Worm (Caenorhabditis elegans) whole organism, late embryonic: Measurements from ENCODE around the gene B0252.11.

Experiments
- C08G9.2 ChIP-seq: sonication (generic microtip); optimal IDR thresholded peaks from 2 replicates; lab custom pipeline; 2016; ENCODE audit warnings: mild to moderate bottlenecking, missing genetic modification characterization, moderate library complexity, missing compliant biosample characterization
- C38D4.7 ChIP-seq: fragments of 200-800 bp; sonication (Bioruptor generic); optimal IDR thresholded peaks from 2 replicates; lab custom pipeline; 2018; ENCODE audit warnings: mild to moderate bottlenecking, missing genetic modification characterization, moderate library complexity, missing compliant biosample characterization
- F13H6.1 ChIP-seq: sonication (generic microtip); optimal IDR thresholded peaks from 2 replicates; lab custom pipeline; 2016; ENCODE audit warnings: missing genetic modification characterization, missing compliant biosample characterization
- K09A11.1 ChIP-seq: sonication (generic microtip); optimal IDR thresholded peaks from 2 replicates; lab custom pipeline; 2017; ENCODE audit warnings: antibody characterized with exemption, mild to moderate bottlenecking, missing genetic modification characterization, missing compliant biosample characterization; ENCODE audit not compliant: insufficient read depth
- T23F11.4 ChIP-seq: fragments of 200-800 bp; sonication (Bioruptor generic); optimal IDR thresholded peaks from 2 replicates; lab custom pipeline; 2018; ENCODE audit warnings: mild to moderate bottlenecking, missing genetic modification characterization, missing compliant biosample characterization
- Y22D7AL.16 ChIP-seq: sonication (generic microtip); optimal IDR thresholded peaks from 2 replicates; lab custom pipeline; 2016; ENCODE audit warnings: missing genetic modification characterization, missing compliant biosample characterization
- ama-1 ChIP-seq: fragments of 150-350 bp; optimal IDR thresholded peaks from 2 replicates; lab custom pipeline; 2014
- ceh-18 ChIP-seq: sonication (generic microtip); optimal IDR thresholded peaks from 2 replicates; lab custom pipeline; 2016; ENCODE audit warnings: missing genetic modification characterization, missing compliant biosample characterization
- ceh-19 ChIP-seq: fragments of 200-800 bp; sonication (Bioruptor generic); optimal IDR thresholded peaks from 2 replicates; lab custom pipeline; 2018; ENCODE audit warnings: mild to moderate bottlenecking, missing genetic modification characterization, missing compliant biosample characterization
- ceh-2 ChIP-seq: sonication (generic microtip); optimal IDR thresholded peaks from 2 replicates; lab custom pipeline; 2016; ENCODE audit warnings: missing genotype, missing genetic modification characterization, missing compliant biosample characterization
- ceh-22 ChIP-seq: sonication (generic microtip); optimal IDR thresholded peaks from 2 replicates; lab custom pipeline; 2017; ENCODE audit warnings: missing biosample characterization, missing genetic modification characterization
- ceh-24 ChIP-seq: sonication (generic microtip); optimal IDR thresholded peaks from 2 replicates; lab custom pipeline; 2016; ENCODE audit warnings: mild to moderate bottlenecking, missing genetic modification characterization, missing compliant biosample characterization
- ceh-30 ChIP-seq: fragments of 150-350 bp; optimal IDR thresholded peaks from 2 replicates; lab custom pipeline; 2014; ENCODE audit warnings: missing biosample characterization, missing genetic modification characterization
- ceh-6 ChIP-seq: fragments of 200-800 bp; sonication (Bioruptor generic); optimal IDR thresholded peaks from 2 replicates; lab custom pipeline; 2018; ENCODE audit warnings: mild to moderate bottlenecking, missing genetic modification characterization, missing compliant biosample characterization
- che-1 ChIP-seq: sonication (generic microtip); optimal IDR thresholded peaks from 2 replicates; lab custom pipeline; 2016; ENCODE audit warnings: mild to moderate bottlenecking, missing genetic modification characterization, missing compliant biosample characterization
- dve-1 ChIP-seq: sonication (generic microtip); optimal IDR thresholded peaks from 2 replicates; lab custom pipeline; 2017; ENCODE audit warnings: antibody characterized with exemption, mild to moderate bottlenecking, missing genetic modification characterization, missing compliant biosample characterization
- elt-2 ChIP-seq: sonication (generic microtip); optimal IDR thresholded peaks from 2 replicates; lab custom pipeline; 2016; ENCODE audit warnings: missing genetic modification reagents, missing genetic modification characterization, missing compliant biosample characterization
- elt-4 ChIP-seq: sonication (generic microtip); optimal IDR thresholded peaks from 2 replicates; lab custom pipeline; 2016; ENCODE audit warnings: missing genetic modification characterization, missing compliant biosample characterization
- fkh-10 ChIP-seq: fragments of 150-350 bp; optimal IDR thresholded peaks from 2 replicates; lab custom pipeline; 2014; ENCODE audit warnings: missing biosample characterization, missing genetic modification reagents, missing genetic modification characterization
- fkh-6 ChIP-seq: sonication (generic microtip); optimal IDR thresholded peaks from 2 replicates; lab custom pipeline; 2016; ENCODE audit warnings: missing genetic modification characterization, missing compliant biosample characterization
- hlh-13 ChIP-seq: fragments of 200-800 bp; sonication (Bioruptor generic); optimal IDR thresholded peaks from 2 replicates; lab custom pipeline; 2018; ENCODE audit warnings: mild to moderate bottlenecking, missing genetic modification characterization, missing compliant biosample characterization
- hlh-30 ChIP-seq: sonication (generic microtip); optimal IDR thresholded peaks from 2 replicates; lab custom pipeline; 2017; ENCODE audit warnings: antibody characterized with exemption, missing genetic modification characterization, missing compliant biosample characterization; ENCODE audit not compliant: insufficient read depth
- hlh-6 ChIP-seq: sonication (generic microtip); optimal IDR thresholded peaks from 2 replicates; lab custom pipeline; 2016; ENCODE audit warnings: missing genotype, missing genetic modification characterization, missing compliant biosample characterization
- mec-3 ChIP-seq: sonication (generic microtip); optimal IDR thresholded peaks from 2 replicates; lab custom pipeline; 2016; ENCODE audit warnings: borderline replicate concordance, missing genetic modification characterization, missing compliant biosample characterization
- nhr-11 ChIP-seq: fragments of 150-350 bp; optimal IDR thresholded peaks from 2 replicates; lab custom pipeline; 2014; ENCODE audit warnings: missing biosample characterization, missing genetic modification characterization
- nhr-232 ChIP-seq: sonication (generic microtip); optimal IDR thresholded peaks from 2 replicates; lab custom pipeline; 2016; ENCODE audit warnings: missing genetic modification characterization, missing compliant biosample characterization
- odd-2 ChIP-seq: sonication (generic microtip); optimal IDR thresholded peaks from 2 replicates; lab custom pipeline; 2017; ENCODE audit warnings: antibody characterized with exemption, mild to moderate bottlenecking, missing genetic modification characterization, missing compliant biosample characterization
- pag-3 ChIP-seq: sonication (generic microtip); optimal IDR thresholded peaks from 2 replicates; lab custom pipeline; 2016; ENCODE audit warnings: missing compliant biosample characterization, missing genetic modification characterization, borderline replicate concordance
- pax-1 ChIP-seq: fragments of 150-350 bp; optimal IDR thresholded peaks from 2 replicates; lab custom pipeline; 2014; ENCODE audit warnings: missing biosample characterization, missing genetic modification characterization
- pha-2 ChIP-seq: sonication (generic microtip); optimal IDR thresholded peaks from 2 replicates; lab custom pipeline; 2017; ENCODE audit warnings: mild to moderate bottlenecking, missing genetic modification characterization, missing compliant biosample characterization
- pha-4 ChIP-seq: fragments of 150-350 bp; optimal IDR thresholded peaks from 2 replicates; lab custom pipeline; 2018; ENCODE audit warnings: missing biosample characterization, missing genetic modification reagents, missing genetic modification characterization
- pros-1 ChIP-seq: fragments of 150-350 bp; optimal IDR thresholded peaks from 2 replicates; lab custom pipeline; 2014; ENCODE audit warnings: missing biosample characterization, missing genetic modification reagents, missing genetic modification characterization
- sdc-2 ChIP-seq: sonication (generic microtip); optimal IDR thresholded peaks from 2 replicates; lab custom pipeline; 2016; ENCODE audit warnings: missing genotype, missing genetic modification characterization, missing compliant biosample characterization
- sox-4 ChIP-seq: sonication (generic microtip); optimal IDR thresholded peaks from 2 replicates; lab custom pipeline; 2017; ENCODE audit warnings: mild to moderate bottlenecking, missing genetic modification characterization, inconsistent platforms, missing compliant biosample characterization
- syd-9 ChIP-seq: sonication (generic microtip); optimal IDR thresholded peaks from 2 replicates; lab custom pipeline; 2016; ENCODE audit warnings: mild to moderate bottlenecking, missing genetic modification characterization, moderate library complexity, missing compliant biosample characterization
- tbx-7 ChIP-seq: sonication (generic microtip); optimal IDR thresholded peaks from 2 replicates; lab custom pipeline; 2016; ENCODE audit warnings: missing genotype, missing genetic modification characterization, missing compliant biosample characterization
- ttx-3 ChIP-seq: sonication (generic microtip); optimal IDR thresholded peaks from 2 replicates; lab custom pipeline; 2016; ENCODE audit warnings: missing genetic modification reagents, missing genetic modification characterization, missing compliant biosample characterization
- unc-3 ChIP-seq, 2 experiments: fragments of 200-800 bp in 1 of 2; sonication (Bioruptor generic) in 1 of 2; sonication (generic microtip) in 1 of 2; conservative IDR thresholded peaks in 1 of 2; optimal IDR thresholded peaks in 1 of 2; 2 replicates each; pipeline versions ENCODE4 v1.3.6 to Lab custom; 2016 to 2022; ENCODE audit warnings: missing compliant biosample characterization in 2 of 2, missing genetic modification characterization in 2 of 2, missing genetic modification reagents in 1 of 2
- unc-42 ChIP-seq: sonication (generic microtip); optimal IDR thresholded peaks from 2 replicates; lab custom pipeline; 2016; ENCODE audit warnings: missing genotype, missing genetic modification characterization, missing compliant biosample characterization
- unc-55 ChIP-seq: sonication (generic microtip); optimal IDR thresholded peaks from 2 replicates; lab custom pipeline; 2017; ENCODE audit warnings: missing biosample characterization, missing genetic modification reagents, missing genetic modification characterization
- unc-86 ChIP-seq: sonication (generic microtip); optimal IDR thresholded peaks from 2 replicates; lab custom pipeline; 2016; ENCODE audit warnings: missing genetic modification characterization, missing compliant biosample characterization
- ztf-16 ChIP-seq: sonication (generic microtip); optimal IDR thresholded peaks from 2 replicates; lab custom pipeline; 2017; ENCODE audit warnings: missing genetic modification characterization, missing compliant biosample characterization

Gene B0252.11

ce11 chrII:6932978-6933377 lies 15.4 kb upstream of the B0252.11 start:
- no peak for TF ChIP-seq unc-42
- TF ChIP-seq pros-1 (tag; lab: Kevin White, UChicago) = no peak
- no peak for TF ChIP-seq Y22D7AL.16 (tag; lab: Kevin White, UChicago)
- TF ChIP-seq che-1 (tag; lab: Kevin White, UChicago) = no peak
- TF ChIP-seq elt-2 (tag; lab: Kevin White, UChicago) = no peak
- no peak for TF ChIP-seq tbx-7 (tag; lab: Kevin White, UChicago)
- no peak for TF ChIP-seq unc-3 (GFP tag; conservative IDR thresholded peaks at IDR 0.05; lab: Robert Waterston, UW)
- no peak for TF ChIP-seq unc-3 (tag; optimal IDR thresholded peaks at IDR 0.05; lab: Kevin White, UChicago)
- no peak for TF ChIP-seq ceh-22 (tag; lab: Kevin White, UChicago)
- TF ChIP-seq pax-1 = no peak
- TF ChIP-seq pag-3 (tag; lab: Kevin White, UChicago) = no peak
- no peak for TF ChIP-seq F13H6.1 (tag; lab: Kevin White, UChicago)
- TF ChIP-seq ama-1 (lab: Kevin White, UChicago) = no peak
- no peak for TF ChIP-seq ceh-19 (GFP tag; lab: Kevin White, UChicago)
- TF ChIP-seq dve-1 (tag; lab: Kevin White, UChicago) = no peak
- TF ChIP-seq sox-4 (tag; lab: Kevin White, UChicago) = no peak
- no peak for TF ChIP-seq ceh-6 (GFP tag; lab: Kevin White, UChicago)

DNA sequence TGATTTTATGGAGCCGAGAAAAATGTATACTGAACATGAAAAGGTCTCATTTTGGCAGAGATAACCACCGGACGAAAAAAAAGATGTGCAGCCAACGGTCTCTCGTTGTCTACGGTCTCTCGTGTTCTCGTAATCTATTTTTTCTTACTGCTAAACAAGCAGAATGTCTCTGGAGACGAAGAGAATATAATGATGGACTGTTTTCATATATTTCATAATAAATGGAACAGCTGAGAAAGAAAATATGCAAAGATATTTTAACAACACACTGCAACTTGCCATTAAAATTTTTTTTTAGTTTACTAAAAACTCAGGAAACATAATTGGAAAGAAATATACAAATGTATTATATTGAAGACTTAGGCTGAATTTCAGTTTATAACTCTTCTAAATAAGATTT lies 12.5 kb upstream of the B0252.11 start:
- TF ChIP-seq mec-3 (tag; lab: Kevin White, UChicago) (no peak), pax-1 (no peak), unc-55 (GFP tag; lab: Kevin White, UChicago) (no peak), F13H6.1 (tag; lab: Kevin White, UChicago) (no peak), pag-3 (tag; lab: Kevin White, UChicago) (no peak), T23F11.4 (no peak), unc-42 (no peak), ceh-18 (no peak), syd-9 (tag; lab: Kevin White, UChicago) (no peak), pros-1 (tag; lab: Kevin White, UChicago) (no peak), nhr-232 (tag; lab: Kevin White, UChicago) (no peak), C08G9.2 (tag; lab: Kevin White, UChicago) (no peak), nhr-11 (tag; lab: Kevin White, UChicago) (no peak), unc-3 (GFP tag; conservative IDR thresholded peaks at IDR 0.05; lab: Robert Waterston, UW) (no peak), unc-3 (tag; optimal IDR thresholded peaks at IDR 0.05; lab: Kevin White, UChicago) (no peak), ceh-30 (no peak), odd-2 (no peak), ztf-16 (tag; lab: Kevin White, UChicago) (no peak), hlh-13 (GFP tag; lab: Kevin White, UChicago) (no peak), hlh-30 (no peak), pha-2 (no peak)

- no peak for TF ChIP-seq pros-1 (tag; lab: Kevin White, UChicago)
- TF ChIP-seq pha-4 (tag; lab: Kevin White, UChicago) = no peak
- no peak for TF ChIP-seq Y22D7AL.16 (tag; lab: Kevin White, UChicago)
- no peak for TF ChIP-seq hlh-6 (tag; lab: Kevin White, UChicago)
- peak; percentile 66 for TF ChIP-seq hlh-30
These were observed 10.8 kb upstream of the B0252.11 start, which contains the start of gene flcn-1 for ce11 chrII:6928416-6928815. TSS of gene flcn-1 (plus strand) at chrII:6928763.

ce11 chrII:6927603-6928002 lies 10.0 kb upstream of the B0252.11 start, which contains the start of gene F22D3.4:
TSS of gene F22D3.4 (minus strand) at chrII:6927603.
- no peak for TF ChIP-seq nhr-11 (tag; lab: Kevin White, UChicago)
- TF ChIP-seq C38D4.7 (GFP tag; lab: Kevin White, UChicago) = no peak
- no peak for TF ChIP-seq unc-86
- TF ChIP-seq sdc-2 = no peak
- no peak for TF ChIP-seq syd-9 (tag; lab: Kevin White, UChicago)
- TF ChIP-seq fkh-6 (tag; lab: Kevin White, UChicago) = no peak
- TF ChIP-seq fkh-10 (GFP tag; lab: Kevin White, UChicago) = no peak
- TF ChIP-seq unc-42 = no peak
- TF ChIP-seq ztf-16 (tag; lab: Kevin White, UChicago) = no peak
- TF ChIP-seq pha-2 = no peak
- TF ChIP-seq ceh-22 (tag; lab: Kevin White, UChicago) = no peak
- TF ChIP-seq ttx-3 (tag; lab: Kevin White, UChicago) = no peak
- no peak for TF ChIP-seq K09A11.1 (tag; lab: Kevin White, UChicago)
- no peak for TF ChIP-seq ceh-24
- TF ChIP-seq mec-3 (tag; lab: Kevin White, UChicago) = no peak
- TF ChIP-seq elt-2 (tag; lab: Kevin White, UChicago) = no peak
- TF ChIP-seq elt-4 (tag; lab: Kevin White, UChicago) = no peak
- TF ChIP-seq ceh-2 (tag; lab: Kevin White, UChicago) = no peak
